Fruit fly (Drosophila melanogaster) whole organism, prepupa: ENCODE measurements around the gene Sqor.

ENCODE experiments used
- Blimp-1 ChIP-seq: fragments of 200-800 bp; sonication (Bioruptor generic); optimal IDR thresholded peaks from 3 replicates; lab custom pipeline; 2017; ENCODE audit warnings: missing biosample characterization, missing genetic modification characterization, mild to moderate bottlenecking, moderate library complexity, missing genetic modification reagents
- CG10631 ChIP-seq: fragments of 200-800 bp; sonication (Bioruptor generic); optimal IDR thresholded peaks from 2 replicates; lab custom pipeline; 2016; ENCODE audit warnings: missing biosample characterization, missing genetic modification characterization
- CG10669 ChIP-seq: fragments of 200-800 bp; sonication (Bioruptor generic); optimal IDR thresholded peaks from 3 replicates; lab custom pipeline; 2018; ENCODE audit warnings: missing biosample characterization, mild to moderate bottlenecking, missing genetic modification characterization, moderate library complexity
- CG11902 ChIP-seq: fragments of 200-800 bp; sonication (Bioruptor generic); optimal IDR thresholded peaks from 3 replicates; lab custom pipeline; 2016; ENCODE audit warnings: missing biosample characterization, missing genetic modification characterization
- CG15336 ChIP-seq: fragments of 200-800 bp; sonication (Bioruptor generic); IDR thresholded peaks from 2 replicates; pipeline ENCODE4 v1.3.6; 2022; ENCODE audit warnings: missing biosample characterization, missing genetic modification characterization
- CG16779 ChIP-seq: fragments of 200-800 bp; sonication (Bioruptor generic); optimal IDR thresholded peaks from 3 replicates; lab custom pipeline; 2017; ENCODE audit warnings: missing biosample characterization, mild to moderate bottlenecking, missing genetic modification characterization
- CG32006 ChIP-seq: fragments of 200-800 bp; sonication (Bioruptor generic); optimal IDR thresholded peaks from 3 replicates; lab custom pipeline; 2017; ENCODE audit warnings: missing biosample characterization, mild to moderate bottlenecking, missing genetic modification characterization
- CG34406 ChIP-seq: fragments of 200-800 bp; sonication (Bioruptor generic); optimal IDR thresholded peaks from 3 replicates; lab custom pipeline; 2016; ENCODE audit warnings: missing biosample characterization, missing genetic modification characterization
- CG3919 ChIP-seq: fragments of 200-800 bp; sonication (Bioruptor generic); optimal IDR thresholded peaks from 3 replicates; lab custom pipeline; 2016; ENCODE audit warnings: missing biosample characterization, missing genetic modification characterization
- CG6163 ChIP-seq: fragments of 200-800 bp; sonication (Bioruptor generic); IDR thresholded peaks from 3 replicates; pipeline ENCODE4 v1.3.6; 2022; ENCODE audit warnings: missing biosample characterization, missing genetic modification characterization
- CG6276 ChIP-seq: fragments of 200-800 bp; sonication (Bioruptor generic); optimal IDR thresholded peaks from 2 replicates; lab custom pipeline; 2017; ENCODE audit warnings: missing biosample characterization, mild to moderate bottlenecking, missing genetic modification characterization
- CG6792 ChIP-seq: fragments of 200-800 bp; sonication (Bioruptor generic); optimal IDR thresholded peaks from 3 replicates; lab custom pipeline; 2016; ENCODE audit warnings: missing biosample characterization, missing genetic modification characterization
- CG6808 ChIP-seq: fragments of 200-800 bp; sonication (Bioruptor generic); optimal IDR thresholded peaks from 3 replicates; lab custom pipeline; 2017; ENCODE audit warnings: missing biosample characterization, missing genetic modification characterization, mild to moderate bottlenecking, moderate library complexity, missing genetic modification reagents
- CG6854 ChIP-seq: fragments of 200-800 bp; sonication (Bioruptor generic); optimal IDR thresholded peaks from 2 replicates; lab custom pipeline; 2017; ENCODE audit warnings: missing biosample characterization, mild to moderate bottlenecking, missing genetic modification characterization
- CG7368 ChIP-seq: fragments of 200-800 bp; sonication (Bioruptor generic); optimal IDR thresholded peaks from 3 replicates; lab custom pipeline; 2016; ENCODE audit warnings: missing biosample characterization, missing genetic modification characterization
- CG8119 ChIP-seq: fragments of 200-800 bp; sonication (Bioruptor generic); IDR thresholded peaks from 3 replicates; pipeline ENCODE4 v1.3.6; 2022; ENCODE audit warnings: missing biosample characterization, missing genetic modification characterization
- CG8632 ChIP-seq: fragments of 200-800 bp; sonication (Bioruptor generic); optimal IDR thresholded peaks from 3 replicates; lab custom pipeline; 2016; ENCODE audit warnings: missing biosample characterization, missing genetic modification characterization
- CG9139 ChIP-seq: fragments of 200-800 bp; sonication (Bioruptor generic); optimal IDR thresholded peaks from 3 replicates; lab custom pipeline; 2017; ENCODE audit warnings: missing biosample characterization, mild to moderate bottlenecking, missing genetic modification characterization
- Eip78C ChIP-seq: fragments of 200-800 bp; sonication (Bioruptor generic); peaks from one replicate; lab custom pipeline; 2016; ENCODE audit warnings: missing biosample characterization, missing genetic modification characterization
- Eip93F ChIP-seq: fragments of 200-800 bp; sonication (Bioruptor generic); optimal IDR thresholded peaks from 2 replicates; lab custom pipeline; 2016; ENCODE audit warnings: missing biosample characterization, mild to moderate bottlenecking, missing genetic modification characterization
- Ets96B ChIP-seq: fragments of 200-800 bp; optimal IDR thresholded peaks from 2 replicates; lab custom pipeline; 2019; ENCODE audit warnings: missing biosample characterization, mild to moderate bottlenecking, missing genetic modification characterization, moderate library complexity
- Gug ChIP-seq: fragments of 200-800 bp; sonication (Bioruptor generic); IDR thresholded peaks from 2 replicates; pipeline ENCODE4 v1.3.6; 2022; ENCODE audit warnings: missing biosample characterization, missing genetic modification characterization
- Hr38 ChIP-seq: sonication (Bioruptor generic); optimal IDR thresholded peaks from 2 replicates; lab custom pipeline; 2016; ENCODE audit warnings: missing biosample characterization, missing genetic modification characterization
- Hr39 ChIP-seq: fragments of 200-800 bp; sonication (Bioruptor generic); optimal IDR thresholded peaks from 2 replicates; lab custom pipeline; 2016; ENCODE audit warnings: missing biosample characterization, missing genetic modification characterization
- Hr4 ChIP-seq: fragments of 200-800 bp; sonication (Bioruptor generic); optimal IDR thresholded peaks from 3 replicates; lab custom pipeline; 2016; ENCODE audit warnings: missing biosample characterization, missing genetic modification characterization
- Lpt ChIP-seq: fragments of 200-800 bp; sonication (Bioruptor generic); optimal IDR thresholded peaks from 3 replicates; lab custom pipeline; 2016; ENCODE audit warnings: missing biosample characterization, missing genetic modification characterization
- Met ChIP-seq: fragments of 200-800 bp; sonication (Bioruptor generic); optimal IDR thresholded peaks from 3 replicates; lab custom pipeline; 2016; ENCODE audit warnings: missing biosample characterization, missing genetic modification characterization
- OdsH ChIP-seq: fragments of 200-800 bp; sonication (Bioruptor generic); optimal IDR thresholded peaks from 3 replicates; lab custom pipeline; 2016; ENCODE audit warnings: missing biosample characterization, missing genetic modification characterization
- Smox ChIP-seq: fragments of 200-800 bp; sonication (Bioruptor generic); optimal IDR thresholded peaks from 3 replicates; lab custom pipeline; 2016; ENCODE audit warnings: missing biosample characterization, missing genetic modification characterization
- Sox102F ChIP-seq: fragments of 200-800 bp; sonication (Bioruptor generic); optimal IDR thresholded peaks from 2 replicates; lab custom pipeline; 2016; ENCODE audit warnings: missing biosample characterization, mild to moderate bottlenecking, missing genetic modification characterization
- Sox14 ChIP-seq: fragments of 200-800 bp; sonication (Bioruptor generic); optimal IDR thresholded peaks from 3 replicates; lab custom pipeline; 2016; ENCODE audit warnings: missing biosample characterization, missing genetic modification characterization
- Sox15 ChIP-seq: fragments of 200-800 bp; sonication (Bioruptor generic); optimal IDR thresholded peaks from 3 replicates; lab custom pipeline; 2016; ENCODE audit warnings: missing biosample characterization, missing genetic modification characterization
- achi ChIP-seq: fragments of 200-800 bp; sonication (Bioruptor generic); optimal IDR thresholded peaks from 3 replicates; lab custom pipeline; 2016; ENCODE audit warnings: missing biosample characterization, missing genetic modification characterization
- acj6 ChIP-seq: fragments of 200-800 bp; sonication (Bioruptor generic); optimal IDR thresholded peaks from 3 replicates; lab custom pipeline; 2016; ENCODE audit warnings: missing biosample characterization, missing genetic modification characterization
- cyc ChIP-seq: fragments of 200-800 bp; sonication (Bioruptor generic); optimal IDR thresholded peaks from 3 replicates; lab custom pipeline; 2016; ENCODE audit warnings: missing biosample characterization, missing genetic modification characterization
- dsx ChIP-seq: fragments of 200-800 bp; optimal IDR thresholded peaks from 3 replicates; lab custom pipeline; 2019; ENCODE audit warnings: missing biosample characterization, mild to moderate bottlenecking, missing genetic modification characterization, moderate library complexity; ENCODE audit not compliant: poor library complexity, severe bottlenecking
- esn ChIP-seq: fragments of 200-800 bp; sonication (Bioruptor generic); optimal IDR thresholded peaks from 2 replicates; lab custom pipeline; 2016; ENCODE audit warnings: missing biosample characterization, mild to moderate bottlenecking, missing genetic modification characterization, moderate library complexity
- fd59A ChIP-seq: fragments of 200-800 bp; sonication (Bioruptor generic); optimal IDR thresholded peaks from 2 replicates; lab custom pipeline; 2017; ENCODE audit warnings: missing biosample characterization, mild to moderate bottlenecking, missing genetic modification characterization, missing genetic modification reagents
- fd85E ChIP-seq: fragments of 200-800 bp; sonication (Bioruptor generic); optimal IDR thresholded peaks from 3 replicates; lab custom pipeline; 2016; ENCODE audit warnings: missing biosample characterization, missing genetic modification characterization
- fkh ChIP-seq: fragments of 200-800 bp; sonication (Bioruptor generic); optimal IDR thresholded peaks from 3 replicates; lab custom pipeline; 2017; ENCODE audit warnings: missing biosample characterization, mild to moderate bottlenecking, missing genetic modification characterization, moderate library complexity
- lz ChIP-seq: fragments of 200-800 bp; sonication (Bioruptor generic); optimal IDR thresholded peaks from 3 replicates; lab custom pipeline; 2016; ENCODE audit warnings: missing biosample characterization, missing genetic modification characterization
- net ChIP-seq: fragments of 200-800 bp; sonication (Bioruptor generic); optimal IDR thresholded peaks from 3 replicates; lab custom pipeline; 2016; ENCODE audit warnings: missing biosample characterization, missing genetic modification characterization
- pdm3 ChIP-seq: fragments of 200-800 bp; sonication (Bioruptor generic); optimal IDR thresholded peaks from 3 replicates; lab custom pipeline; 2016; ENCODE audit warnings: missing biosample characterization, missing genetic modification characterization
- salr ChIP-seq, 2 experiments: fragments of 200-800 bp; sonication (Bioruptor generic); optimal IDR thresholded peaks; 3 replicates each; lab custom pipeline; 2016 to 2018; ENCODE audit warnings: missing biosample characterization in 2 of 2, missing genetic modification characterization in 2 of 2, mild to moderate bottlenecking in 1 of 2
- svp ChIP-seq: fragments of 200-800 bp; sonication (Bioruptor generic); peaks from one replicate; lab custom pipeline; 2016; ENCODE audit warnings: missing biosample characterization, missing genetic modification characterization
- topi ChIP-seq: fragments of 200-800 bp; sonication (Bioruptor generic); optimal IDR thresholded peaks from 3 replicates; lab custom pipeline; 2016; ENCODE audit warnings: missing biosample characterization, missing genetic modification characterization
- vri ChIP-seq: fragments of 200-800 bp; sonication (Bioruptor generic); optimal IDR thresholded peaks from 3 replicates; lab custom pipeline; 2016; ENCODE audit warnings: missing biosample characterization, mild to moderate bottlenecking, missing genetic modification characterization

Gene Sqor

DNA sequence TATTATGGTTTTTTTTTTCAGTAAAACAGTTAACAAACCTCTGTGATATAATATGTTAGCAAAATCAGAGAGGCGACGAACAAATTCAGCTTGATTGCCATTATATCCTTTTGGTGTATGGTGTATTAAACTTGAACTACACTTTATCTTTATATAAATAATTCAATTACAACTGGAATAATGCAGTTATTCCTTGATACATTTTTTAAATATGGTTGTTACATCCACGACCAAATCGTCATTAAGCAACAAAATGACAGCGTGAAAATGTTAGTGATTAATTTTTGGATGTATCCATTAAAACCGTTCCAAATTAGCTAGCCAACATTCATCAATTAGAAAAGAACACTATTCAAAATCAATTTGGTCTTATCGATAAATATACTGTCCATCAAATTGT is 27.4 kb downstream of the Sqor start, which contains the start of gene CG33764:
Gene CG33764, minus strand, starts transcription at position 101 of the 400 bp plus-strand sequence.
- TF ChIP-seq CG11902 (GFP tag; lab: Kevin White, UChicago) (no peak), CG10669 (GFP tag; lab: Kevin White, UChicago) (no peak), CG15336 (GFP tag; lab: Robert Waterston, UW) (no peak), CG34406 (GFP tag; lab: Kevin White, UChicago) (no peak), Eip93F (GFP tag; lab: Kevin White, UChicago) (no peak), Hr38 (GFP tag; lab: Kevin White, UChicago) (no peak), Gug (GFP tag; lab: Robert Waterston, UW) (no peak), Sox14 (GFP tag; lab: Kevin White, UChicago) (no peak), CG6163 (GFP tag; lab: Robert Waterston, UW) (no peak), Sox15 (GFP tag; lab: Kevin White, UChicago) (no peak)

DNA sequence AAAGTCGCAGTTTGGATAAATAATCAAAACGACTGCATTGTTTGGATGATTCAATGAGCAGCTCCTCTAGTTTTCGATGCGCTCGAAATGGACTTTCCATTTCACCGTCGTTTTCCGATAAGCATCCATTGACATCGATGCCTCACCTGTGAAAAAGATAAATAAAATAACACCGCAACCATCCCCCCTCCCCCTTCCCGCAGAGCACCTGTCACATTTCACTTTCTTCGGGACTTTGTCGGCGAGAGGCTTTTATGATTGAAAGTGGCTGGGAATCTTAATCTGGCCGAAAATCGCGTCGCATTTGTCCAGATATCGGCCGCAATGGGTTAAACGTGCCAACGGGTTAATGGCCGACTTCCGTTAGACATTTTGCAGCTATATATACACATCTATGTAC is 29.2 kb downstream of the Sqor start:
- TF ChIP-seq CG3919 (no peak), fd85E (GFP tag; lab: Kevin White, UChicago) (no peak), Blimp-1 (GFP tag; lab: Kevin White, UChicago) (peak; percentile 54), CG6792 (no peak), CG9139 (no peak), lz (GFP tag; lab: Kevin White, UChicago) (no peak), CG7368 (GFP tag; lab: Kevin White, UChicago) (no peak), vri (GFP tag; lab: Kevin White, UChicago) (no peak)

DNA sequence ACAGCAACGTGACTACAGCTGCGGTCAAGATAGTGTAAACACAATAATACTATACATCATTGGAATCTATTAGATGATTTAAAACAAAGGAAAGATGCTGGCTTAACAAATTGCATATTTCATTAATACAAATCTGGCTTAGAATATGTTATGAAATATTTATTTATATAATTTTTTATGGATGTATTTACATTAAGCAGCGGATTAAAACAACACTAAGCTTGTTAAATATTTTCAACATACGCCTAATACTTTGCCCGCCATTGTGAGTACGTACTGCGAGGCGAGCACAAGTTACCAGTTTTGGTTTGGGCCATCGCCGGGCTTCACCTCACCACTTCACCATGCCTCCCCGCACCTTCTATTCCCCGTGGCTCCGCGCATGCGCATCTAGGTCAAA is 29.9 kb downstream of the Sqor start:
- TF ChIP-seq achi (GFP tag; lab: Kevin White, UChicago): peak; percentile 81
- peak; percentile 51 for TF ChIP-seq cyc (GFP tag; lab: Kevin White, UChicago)
- TF ChIP-seq CG15336 (GFP tag; lab: Robert Waterston, UW): peak; percentile 89
- no peak for TF ChIP-seq fkh (GFP tag; lab: Kevin White, UChicago)
- peak; percentile 64 for TF ChIP-seq CG16779 (tag; lab: Kevin White, UChicago)
- TF ChIP-seq CG10669 (GFP tag; lab: Kevin White, UChicago): peak; percentile 66
- TF ChIP-seq Sox15 (GFP tag; lab: Kevin White, UChicago): peak; percentile 37
- TF ChIP-seq topi (GFP tag; lab: Kevin White, UChicago): peak; percentile 64
- peak; percentile 58 for TF ChIP-seq fd59A (GFP tag; lab: Kevin White, UChicago)
- TF ChIP-seq Sox14 (GFP tag; lab: Kevin White, UChicago): peak; percentile 30
- TF ChIP-seq svp: no peak
- peak; percentile 76 for TF ChIP-seq CG34406 (GFP tag; lab: Kevin White, UChicago)
- TF ChIP-seq acj6 (GFP tag; lab: Kevin White, UChicago): peak; percentile 76
- peak; percentile 63 for TF ChIP-seq Smox (GFP tag; lab: Kevin White, UChicago)
- TF ChIP-seq Hr39 (GFP tag; lab: Kevin White, UChicago): peak; percentile 30
- TF ChIP-seq Gug (GFP tag; lab: Robert Waterston, UW): peak; percentile 45
- peak; percentile 12 for TF ChIP-seq Eip93F (GFP tag; lab: Kevin White, UChicago)
- TF ChIP-seq Sox102F (GFP tag; lab: Kevin White, UChicago): peak; percentile 70
- peak; percentile 74 for TF ChIP-seq Lpt (GFP tag; lab: Kevin White, UChicago)
- TF ChIP-seq CG6854: peak; percentile 71
- peak; percentile 77 for TF ChIP-seq Met
- TF ChIP-seq CG6808 (GFP tag; lab: Kevin White, UChicago): peak; percentile 79
- peak; percentile 81 for TF ChIP-seq dsx (GFP tag; lab: Kevin White, UChicago)
- TF ChIP-seq pdm3: peak; percentile 59
- peak; percentile 69 for TF ChIP-seq CG8632 (GFP tag; lab: Kevin White, UChicago)
- TF ChIP-seq salr (GFP tag; optimal IDR thresholded peaks at IDR 0.05; lab: Kevin White, UChicago): peak; percentile 15 to 70
- TF ChIP-seq Eip78C: peak; percentile 94
- peak; percentile 78 for TF ChIP-seq Ets96B (tag; lab: Kevin White, UChicago)
- TF ChIP-seq OdsH (GFP tag; lab: Kevin White, UChicago): peak; percentile 79
- TF ChIP-seq CG6276 (GFP tag; lab: Kevin White, UChicago): peak; percentile 80
- TF ChIP-seq CG10631: peak; percentile 71
- TF ChIP-seq vri (GFP tag; lab: Kevin White, UChicago): peak; percentile 66
- peak; percentile 90 for TF ChIP-seq CG32006 (GFP tag; lab: Kevin White, UChicago)
- peak; percentile 70 for TF ChIP-seq net
- peak; percentile 33 for TF ChIP-seq Blimp-1 (GFP tag; lab: Kevin White, UChicago)
- peak; percentile 75 for TF ChIP-seq esn (GFP tag; lab: Kevin White, UChicago)
- peak; percentile 58 for TF ChIP-seq Hr4
- TF ChIP-seq CG8119 (GFP tag; lab: Robert Waterston, UW): peak; percentile 89
